Fruit fly (Drosophila melanogaster) whole organism, wandering third instar larva: Measurements from ENCODE around the gene JhI-21.

Experiments used
- Abd-B ChIP-seq: fragments of >200 bp; optimal IDR thresholded peaks from 2 replicates; lab custom pipeline; 2017; ENCODE audit warnings: missing biosample characterization, missing genetic modification characterization
- CG32264 ChIP-seq: fragments of 200-800 bp; sonication (Bioruptor generic); optimal IDR thresholded peaks from 2 replicates; lab custom pipeline; 2016; ENCODE audit warnings: missing biosample characterization, missing genetic modification characterization
- CG9705 ChIP-seq: fragments of 200-800 bp; sonication (Bioruptor generic); optimal IDR thresholded peaks from 2 replicates; lab custom pipeline; 2018; ENCODE audit warnings: missing biosample characterization, mild to moderate bottlenecking, missing genetic modification characterization
- CrebA ChIP-seq: fragments of 200-800 bp; sonication (Bioruptor generic); optimal IDR thresholded peaks from 2 replicates; lab custom pipeline; 2016; ENCODE audit warnings: missing biosample characterization, mild to moderate bottlenecking, missing genetic modification characterization, borderline replicate concordance
- Dfd ChIP-seq: fragments of >200 bp; optimal IDR thresholded peaks from 2 replicates; lab custom pipeline; 2017; ENCODE audit warnings: missing biosample characterization, missing genetic modification characterization
- Dif ChIP-seq: fragments of 200-275, 200-300 bp; sonication (Bioruptor generic); optimal IDR thresholded peaks from 2 replicates; lab custom pipeline; 2018; ENCODE audit warnings: missing biosample characterization, missing genetic modification characterization; ENCODE audit not compliant: partially characterized antibody
- GATAd ChIP-seq: sonication (Bioruptor generic); optimal IDR thresholded peaks from 2 replicates; lab custom pipeline; 2016; ENCODE audit warnings: missing biosample characterization, missing genetic modification characterization
- HLH106 ChIP-seq: fragments of 200-800 bp; optimal IDR thresholded peaks from 3 replicates; lab custom pipeline; 2019; ENCODE audit warnings: missing biosample characterization, mild to moderate bottlenecking, missing genetic modification characterization, moderate library complexity
- Hnf4 ChIP-seq: fragments of 200-800 bp; sonication (Bioruptor generic); optimal IDR thresholded peaks from 2 replicates; lab custom pipeline; 2016; ENCODE audit warnings: missing biosample characterization, mild to moderate bottlenecking, missing genetic modification characterization
- Hr78 ChIP-seq: fragments of >200 bp; optimal IDR thresholded peaks from 2 replicates; lab custom pipeline; 2017; ENCODE audit warnings: missing biosample characterization, missing genetic modification characterization
- Hr83 ChIP-seq: fragments of 200-300 bp; sonication (Bioruptor generic); optimal IDR thresholded peaks from 2 replicates; lab custom pipeline; 2016; ENCODE audit warnings: missing biosample characterization, mild to moderate bottlenecking, missing genetic modification characterization, moderate library complexity; ENCODE audit not compliant: poor library complexity, severe bottlenecking
- Jra ChIP-seq: sonication (Bioruptor generic); optimal IDR thresholded peaks from 2 replicates; lab custom pipeline; 2016; ENCODE audit warnings: missing biosample characterization, missing genetic modification characterization
- Mio ChIP-seq: sonication (Bioruptor generic); optimal IDR thresholded peaks from 2 replicates; lab custom pipeline; 2016; ENCODE audit warnings: missing biosample characterization, missing genetic modification characterization
- Myc ChIP-seq: fragments of >200 bp; optimal IDR thresholded peaks from 2 replicates; lab custom pipeline; 2017
- N ChIP-seq: fragments of >200 bp; optimal IDR thresholded peaks from 2 replicates; lab custom pipeline; 2018; ENCODE audit warnings: missing biosample characterization, missing external identifiers, missing genetic modification characterization
- OdsH ChIP-seq: fragments of 200-800 bp; sonication (Bioruptor generic); optimal IDR thresholded peaks from 2 replicates; lab custom pipeline; 2016; ENCODE audit warnings: missing biosample characterization, mild to moderate bottlenecking, missing genetic modification characterization
- Rel ChIP-seq, 2 experiments: fragments of 200-800 bp; sonication (Bioruptor generic) in 1 of 2; optimal IDR thresholded peaks; 2 replicates in 1 of 2; 3 replicates in 1 of 2; lab custom pipeline; 2016 to 2019; ENCODE audit warnings: mild to moderate bottlenecking in 2 of 2, missing biosample characterization in 2 of 2, missing genetic modification characterization in 2 of 2, moderate library complexity in 1 of 2
- Sp1 ChIP-seq: fragments of 200-800 bp; sonication (Bioruptor generic); optimal IDR thresholded peaks from 3 replicates; lab custom pipeline; 2019; ENCODE audit warnings: missing biosample characterization, mild to moderate bottlenecking, missing genetic modification characterization, moderate library complexity
- Vsx2 ChIP-seq: fragments of 200-300, 225-300 bp; sonication (Bioruptor generic); optimal IDR thresholded peaks from 2 replicates; lab custom pipeline; 2018; ENCODE audit warnings: missing biosample characterization, missing genetic modification characterization; ENCODE audit not compliant: partially characterized antibody
- br ChIP-seq: fragments of 200-800 bp; sonication (Bioruptor generic); optimal IDR thresholded peaks from 2 replicates; lab custom pipeline; 2016; ENCODE audit warnings: missing biosample characterization, missing genetic modification characterization
- brk ChIP-seq: fragments of 200-800 bp; sonication (Bioruptor generic); optimal IDR thresholded peaks from 2 replicates; lab custom pipeline; 2016; ENCODE audit warnings: missing biosample characterization, mild to moderate bottlenecking, missing genetic modification characterization
- dl ChIP-seq, 2 experiments: fragments of 175-275, 200-275 bp in 1 of 2; fragments of 200-275 bp in 1 of 2; sonication (Bioruptor generic); optimal IDR thresholded peaks; lab custom pipeline; 2018; ENCODE audit warnings: mild to moderate bottlenecking in 2 of 2, missing biosample characterization in 2 of 2, missing genetic modification characterization in 2 of 2, moderate library complexity in 2 of 2; ENCODE audit not compliant: partially characterized antibody in 2 of 2, insufficient read depth in 1 of 2
- dmrt93B ChIP-seq: fragments of 200-800 bp; sonication (Bioruptor generic); optimal IDR thresholded peaks from 2 replicates; lab custom pipeline; 2018; ENCODE audit warnings: missing biosample characterization, mild to moderate bottlenecking, missing genetic modification characterization
- dsf ChIP-seq: sonication (Bioruptor generic); optimal IDR thresholded peaks from 2 replicates; lab custom pipeline; 2016; ENCODE audit warnings: missing biosample characterization, missing genetic modification characterization, borderline replicate concordance
- ey ChIP-seq: fragments of 200-800 bp; sonication (Bioruptor generic); optimal IDR thresholded peaks from 2 replicates; lab custom pipeline; 2016; ENCODE audit warnings: missing biosample characterization, missing genetic modification characterization
- foxo ChIP-seq, 2 experiments: fragments of 200-800 bp; sonication (Bioruptor generic); optimal IDR thresholded peaks; 2 replicates in 1 of 2; 3 replicates in 1 of 2; lab custom pipeline; 2016 to 2017; ENCODE audit warnings: missing biosample characterization in 2 of 2, missing genetic modification characterization in 2 of 2
- fru ChIP-seq: fragments of 200-800 bp; sonication (Bioruptor generic); optimal IDR thresholded peaks from 3 replicates; lab custom pipeline; 2016; ENCODE audit warnings: missing biosample characterization, mild to moderate bottlenecking, missing genetic modification characterization
- h ChIP-seq: fragments of 200-800 bp; sonication (Bioruptor generic); optimal IDR thresholded peaks from 3 replicates; lab custom pipeline; 2016; ENCODE audit warnings: missing biosample characterization, mild to moderate bottlenecking, missing genetic modification characterization
- jim ChIP-seq: fragments of 175-275, 200-325 bp; sonication (Bioruptor generic); optimal IDR thresholded peaks from 2 replicates; lab custom pipeline; 2016; ENCODE audit warnings: missing biosample characterization, mild to moderate bottlenecking, missing genetic modification characterization
- lola ChIP-seq: fragments of >200 bp; optimal IDR thresholded peaks from 2 replicates; lab custom pipeline; 2017; ENCODE audit warnings: missing biosample characterization, missing genetic modification characterization
- pan ChIP-seq: fragments of >200 bp; optimal IDR thresholded peaks from 2 replicates; lab custom pipeline; 2017
- psq ChIP-seq: fragments of 200-800 bp; sonication (Bioruptor generic); optimal IDR thresholded peaks from 3 replicates; lab custom pipeline; 2017; ENCODE audit warnings: missing biosample characterization, mild to moderate bottlenecking, missing genetic modification characterization, moderate library complexity
- rgr ChIP-seq: fragments of 200-800 bp; sonication (Bioruptor generic); optimal IDR thresholded peaks from 3 replicates; lab custom pipeline; 2016; ENCODE audit warnings: missing biosample characterization, mild to moderate bottlenecking, missing genetic modification characterization
- sage ChIP-seq: fragments of 200-800 bp; sonication (Bioruptor generic); optimal IDR thresholded peaks from 2 replicates; lab custom pipeline; 2016; ENCODE audit warnings: missing biosample characterization, mild to moderate bottlenecking, missing genetic modification characterization
- sv ChIP-seq: fragments of 200-800 bp; sonication (Bioruptor generic); optimal IDR thresholded peaks from 3 replicates; lab custom pipeline; 2016; ENCODE audit warnings: missing biosample characterization, missing genetic modification characterization
- tai ChIP-seq: sonication (Bioruptor generic); optimal IDR thresholded peaks from 2 replicates; lab custom pipeline; 2016; ENCODE audit warnings: missing biosample characterization, missing genetic modification characterization
- usp ChIP-seq: fragments of >200 bp; optimal IDR thresholded peaks from 2 replicates; lab custom pipeline; 2017; ENCODE audit warnings: missing biosample characterization, missing genetic modification characterization
- woc ChIP-seq: sonication (Bioruptor generic); optimal IDR thresholded peaks from 2 replicates; lab custom pipeline; 2016; ENCODE audit warnings: missing biosample characterization, mild to moderate bottlenecking, missing genetic modification characterization

The JhI-21 gene

dm6 chr2L:12003792-12004210, 52.0 kb downstream of the JhI-21 start:
- TF ChIP-seq lola, result peak; percentile 1
- no peak for TF ChIP-seq Abd-B (GFP tag; lab: Kevin White, UChicago)
- no peak for TF ChIP-seq Hr78
- TF ChIP-seq Hr83 (GFP tag; lab: Kevin White, UChicago), result peak; percentile 22
- peak in 1 of 2 experiments; percentile 32 for TF ChIP-seq foxo (GFP tag; optimal IDR thresholded peaks at IDR 0.05; lab: Kevin White, UChicago)

- TF ChIP-seq Abd-B (GFP tag; lab: Kevin White, UChicago) (no peak), sv (no peak), Dfd (GFP tag; lab: Kevin White, UChicago) (peak; percentile 8), h (GFP tag; lab: Kevin White, UChicago) (peak; percentile 88), CG32264 (GFP tag; lab: Kevin White, UChicago) (no peak), OdsH (GFP tag; lab: Kevin White, UChicago) (peak; percentile 1), tai (GFP tag; lab: Kevin White, UChicago) (no peak), CG9705 (GFP tag; lab: Kevin White, UChicago) (no peak), N (GFP tag; lab: Kevin White, UChicago) (no peak), Myc (lab: Kevin White, UChicago) (no peak), GATAd (GFP tag; lab: Kevin White, UChicago) (no peak), Hr78 (no peak), sage (GFP tag; lab: Kevin White, UChicago) (no peak), dmrt93B (GFP tag; lab: Kevin White, UChicago) (no peak), HLH106 (tag; lab: Kevin White, UChicago) (peak; percentile 49), foxo (GFP tag; optimal IDR thresholded peaks at IDR 0.05; lab: Kevin White, UChicago) (peak in 1 of 2 experiments; percentile 46), fru (GFP tag; lab: Kevin White, UChicago) (peak; percentile 5), dl (GFP tag; optimal IDR thresholded peaks at IDR 0.05; lab: Kevin White, UChicago; ENCODE audit: insufficient read depth in 1 of 2, partially characterized antibody in 2 of 2) (peak; percentile 64 to 90), br (GFP tag; lab: Kevin White, UChicago) (peak; percentile 63), brk (GFP tag; lab: Kevin White, UChicago) (no peak), jim (no peak), psq (peak; percentile 0), woc (GFP tag; lab: Kevin White, UChicago) (peak; percentile 84), Hnf4 (peak; percentile 8), lola (no peak), Hr83 (GFP tag; lab: Kevin White, UChicago) (peak; percentile 50), Dif (GFP tag; lab: Kevin White, UChicago) (no peak), Sp1 (GFP tag; lab: Kevin White, UChicago) (peak; percentile 20), usp (GFP tag; lab: Kevin White, UChicago) (no peak), Vsx2 (GFP tag; lab: Kevin White, UChicago) (no peak), Mio (GFP tag; lab: Kevin White, UChicago) (no peak), pan (lab: Kevin White, UChicago) (no peak), Jra (GFP tag; lab: Kevin White, UChicago) (peak; percentile 40), Rel (GFP tag; optimal IDR thresholded peaks at IDR 0.05; lab: Kevin White, UChicago) (no peak), Rel (tag; optimal IDR thresholded peaks at IDR 0.05; lab: Kevin White, UChicago) (peak; percentile 99), rgr (GFP tag; lab: Kevin White, UChicago) (peak; percentile 2), dsf (GFP tag; lab: Kevin White, UChicago) (no peak), ey (GFP tag; lab: Kevin White, UChicago) (no peak), CrebA (GFP tag; lab: Kevin White, UChicago) (no peak)
Measured at dm6 chr2L:12002922-12003791, 52.7 kb downstream of the JhI-21 start.
